Fruit fly (Drosophila melanogaster): ENCODE data around the gene CG32815.
A peak's percentile ranks its signal among the peaks of the same experiment; 100 is the strongest.

CG32815 gene

DNA sequence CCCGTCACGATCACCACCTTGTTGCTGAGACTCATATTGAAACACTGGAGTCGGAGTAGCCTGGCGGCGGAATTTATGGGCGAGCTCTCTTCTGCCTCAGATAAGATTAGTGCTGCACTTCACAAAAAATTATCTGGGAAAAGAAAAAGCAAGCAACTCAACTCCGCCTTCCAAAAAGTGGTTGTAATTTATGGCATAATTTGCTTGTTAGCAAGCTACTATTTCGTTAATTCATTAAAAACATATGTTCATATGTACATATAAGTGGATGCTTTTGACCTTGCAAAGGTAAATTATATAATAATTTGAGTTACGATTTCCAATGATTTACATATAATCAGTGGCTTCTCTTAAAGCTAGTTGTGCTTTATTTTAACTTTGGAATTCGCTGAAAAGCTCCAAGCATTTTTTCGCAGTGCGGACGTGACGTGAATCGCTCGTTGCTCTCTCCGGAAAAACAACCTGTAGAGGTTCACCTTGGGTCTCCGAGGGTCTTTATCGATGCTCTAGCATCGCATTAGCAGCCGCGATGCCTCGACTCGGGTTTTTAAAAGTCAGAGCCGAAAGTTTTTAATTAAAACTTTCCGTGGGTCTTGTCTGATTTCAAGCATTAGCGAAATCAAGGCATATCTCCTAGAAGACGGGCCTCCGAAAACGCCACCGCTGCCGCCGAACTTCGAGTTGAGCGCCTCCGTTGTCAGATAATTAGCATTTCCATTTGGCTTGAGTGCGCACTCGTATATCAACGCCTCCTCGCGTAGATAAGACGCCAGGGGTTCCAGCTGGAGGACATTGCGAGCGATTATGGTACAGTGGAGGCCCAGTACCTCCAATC is 15.4 kb downstream of the CG32815 start, which contains the start of gene CG3699 (continued):
- no peak for TF ChIP-seq tx (GFP tag; optimal IDR thresholded peaks at IDR 0.05)
- no peak for TF ChIP-seq CG13287 (GFP tag; IDR thresholded peaks at IDR 0.05; ENCODE audit: partially characterized antibody)
- TF ChIP-seq wdn (GFP tag; IDR thresholded peaks at IDR 0.05) = no peak
- TF ChIP-seq stc (GFP tag; IDR thresholded peaks at IDR 0.05) = no peak
- TF ChIP-seq CG10654 (GFP tag; optimal IDR thresholded peaks at IDR 0.05) = no peak
- TF ChIP-seq Ets65A (GFP tag) = peak; percentile 86
- no peak for TF ChIP-seq CG31365 (tag; optimal IDR thresholded peaks at IDR 0.05)
- no peak for TF ChIP-seq CG1832 (GFP tag; optimal IDR thresholded peaks at IDR 0.05)
- no peak for TF ChIP-seq ssp (GFP tag; IDR thresholded peaks at IDR 0.05)
- TF ChIP-seq gro (GFP tag; optimal IDR thresholded peaks at IDR 0.05) = peak; percentile 20
- peak; percentile 52; the same call in 1 of the 2 replicates for TF ChIP-seq Atf6 (GFP tag; IDR thresholded peaks at IDR 0.05)
- no peak for TF ChIP-seq Dip2 (GFP tag; IDR thresholded peaks at IDR 0.05)
- no peak for TF ChIP-seq Stat92E (GFP tag; optimal IDR thresholded peaks at IDR 0.05)
- no peak for TF ChIP-seq CTCF (GFP tag; optimal IDR thresholded peaks at IDR 0.05)
- no peak for TF ChIP-seq Sry-β (GFP tag; optimal IDR thresholded peaks at IDR 0.05)
- no peak for TF ChIP-seq hth (optimal IDR thresholded peaks at IDR 0.05)
- no peak for TF ChIP-seq bsh (GFP tag; optimal IDR thresholded peaks at IDR 0.05)
- no peak for TF ChIP-seq CG3163 (GFP tag; optimal IDR thresholded peaks at IDR 0.05)
- peak; percentile 26; the same call in 1 of the 2 replicates for TF ChIP-seq CG9215 (GFP tag; IDR thresholded peaks at IDR 0.05)
- TF ChIP-seq CG33557 (GFP tag; optimal IDR thresholded peaks at IDR 0.05) = no peak
- TF ChIP-seq zen2 (GFP tag; IDR thresholded peaks at IDR 0.05; ENCODE audit: partially characterized antibody) = no peak
- TF ChIP-seq kay (GFP tag; optimal IDR thresholded peaks at IDR 0.05) = no peak
- TF ChIP-seq Gug (GFP tag; IDR thresholded peaks at IDR 0.05) = no peak; the same call in 3 of the 4 replicates
- TF ChIP-seq Camta (GFP tag; optimal IDR thresholded peaks at IDR 0.05) = no peak
- peak; percentile 8 for TF ChIP-seq CG12219 (GFP tag; optimal IDR thresholded peaks at IDR 0.05)
- TF ChIP-seq CG9727 (GFP tag; optimal IDR thresholded peaks at IDR 0.05) = peak; percentile 37
- peak; percentile 73 for TF ChIP-seq exex (tag; optimal IDR thresholded peaks at IDR 0.05)
- peak; percentile 3 for TF ChIP-seq caup (GFP tag; optimal IDR thresholded peaks at IDR 0.05; ENCODE audit: severe bottlenecking)
- no peak for TF ChIP-seq Dfd (GFP tag; optimal IDR thresholded peaks at IDR 0.05)
- no peak for TF ChIP-seq Awh (GFP tag; IDR thresholded peaks at IDR 0.05)
- peak; percentile 35 for TF ChIP-seq CG9437 (GFP tag; optimal IDR thresholded peaks at IDR 0.05)
- TF ChIP-seq aop (GFP tag; IDR thresholded peaks at IDR 0.05) = no peak
- TF ChIP-seq CG12659 (GFP tag; optimal IDR thresholded peaks at IDR 0.05) = peak; percentile 53
- TF ChIP-seq CG17359 (tag; optimal IDR thresholded peaks at IDR 0.05) = no peak
- no peak for TF ChIP-seq MESR4 (GFP tag; optimal IDR thresholded peaks at IDR 0.05)
- peak; percentile 20 to 76 for TF ChIP-seq Pdp1 (GFP tag; optimal IDR thresholded peaks at IDR 0.05)
- TF ChIP-seq nmo (GFP tag; optimal IDR thresholded peaks at IDR 0.05) = peak; percentile 43
- TF ChIP-seq cwo (GFP tag; optimal IDR thresholded peaks at IDR 0.05) = peak; percentile 64
- TF ChIP-seq CG32532 (GFP tag; IDR thresholded peaks at IDR 0.05) = peak; percentile 42; the same call in 1 of the 2 replicates
- TF ChIP-seq slou (GFP tag; optimal IDR thresholded peaks at IDR 0.05) = no peak
- TF ChIP-seq E2f1 (GFP tag; IDR thresholded peaks at IDR 0.05) = no peak
- TF ChIP-seq grau (tag; optimal IDR thresholded peaks at IDR 0.05) = peak; percentile 67
- no peak for TF ChIP-seq Kr (GFP tag; optimal IDR thresholded peaks at IDR 0.05)
- TF ChIP-seq CG10979 (tag; optimal IDR thresholded peaks at IDR 0.05) = peak; percentile 2
- TF ChIP-seq pho (GFP tag; optimal IDR thresholded peaks at IDR 0.05) = peak; percentile 37
- no peak for TF ChIP-seq Atf-2 (GFP tag; optimal IDR thresholded peaks at IDR 0.05)
- TF ChIP-seq Optix (GFP tag; IDR thresholded peaks at IDR 0.05) = no peak
- peak; percentile 6 for TF ChIP-seq az2 (GFP tag; optimal IDR thresholded peaks at IDR 0.05)
- no peak for TF ChIP-seq gsb-n (tag; optimal IDR thresholded peaks at IDR 0.05)
- peak; percentile 22 for TF ChIP-seq Nf-YC (tag; optimal IDR thresholded peaks at IDR 0.05)
